Fruit fly (Drosophila melanogaster) whole organism, embryonic: Measurements from ENCODE around the gene AnxB9.

Source experiments
- Adf1 ChIP-seq: fragments of 200-800 bp; sonication (Bioruptor generic); IDR thresholded peaks from 2 replicates; pipeline ENCODE4 v1.3.6; 2022; ENCODE audit warnings: missing biosample characterization, missing genetic modification characterization
- Bgb ChIP-seq: fragments of 200-800 bp; sonication (Bioruptor generic); IDR thresholded peaks from 2 replicates; pipeline ENCODE4 v1.3.6; 2022; ENCODE audit warnings: missing biosample characterization, missing genetic modification characterization; ENCODE audit not compliant: partially characterized antibody
- BtbVII ChIP-seq: fragments of 200-800 bp; sonication (Bioruptor generic); optimal IDR thresholded peaks from 3 replicates; lab custom pipeline; 2017; ENCODE audit warnings: missing biosample characterization, mild to moderate bottlenecking, missing genetic modification characterization
- CG10267 ChIP-seq: fragments of 200-800 bp; sonication (Bioruptor generic); optimal IDR thresholded peaks from 2 replicates; lab custom pipeline; 2018; ENCODE audit warnings: missing biosample characterization, mild to moderate bottlenecking, missing genetic modification characterization, moderate library complexity
- CG10959 ChIP-seq: fragments of 200-800 bp; sonication (Bioruptor generic); IDR thresholded peaks from 2 replicates; pipeline ENCODE4 v1.3.6; 2022; ENCODE audit warnings: missing biosample characterization, missing genetic modification characterization
- CG12071 ChIP-seq: fragments of 200-800 bp; sonication (Bioruptor generic); optimal IDR thresholded peaks from 3 replicates; lab custom pipeline; 2018; ENCODE audit warnings: missing biosample characterization, mild to moderate bottlenecking, missing genetic modification characterization
- CG12299 ChIP-seq: fragments of 200-800 bp; sonication (Bioruptor generic); optimal IDR thresholded peaks from 2 replicates; lab custom pipeline; 2018; ENCODE audit warnings: missing biosample characterization, mild to moderate bottlenecking, missing genetic modification characterization
- CG1233 ChIP-seq: fragments of 200-800 bp; sonication (Bioruptor generic); optimal IDR thresholded peaks from 4 replicates; lab custom pipeline; 2018; ENCODE audit warnings: missing biosample characterization, mild to moderate bottlenecking, missing genetic modification characterization
- CG12942 ChIP-seq: fragments of 200-800 bp; sonication (Bioruptor generic); optimal IDR thresholded peaks from 3 replicates; lab custom pipeline; 2016; ENCODE audit warnings: missing biosample characterization, missing genetic modification characterization
- CG14965 ChIP-seq: fragments of 200-800 bp; sonication (Bioruptor generic); optimal IDR thresholded peaks from 2 replicates; lab custom pipeline; 2016; ENCODE audit warnings: missing biosample characterization, missing genetic modification characterization, borderline replicate concordance
- CG15479 ChIP-seq: fragments of 200-800 bp; sonication (Bioruptor generic); optimal IDR thresholded peaks from 3 replicates; lab custom pipeline; 2019; ENCODE audit warnings: missing biosample characterization, mild to moderate bottlenecking, missing genetic modification characterization, moderate library complexity
- CG16779 ChIP-seq: fragments of 200-800 bp; sonication (Bioruptor generic); IDR thresholded peaks from 2 replicates; pipeline ENCODE4 v1.3.6; 2022; ENCODE audit warnings: missing biosample characterization, missing genetic modification characterization
- CG17802 ChIP-seq: fragments of 200-800 bp; sonication (Bioruptor generic); optimal IDR thresholded peaks from 2 replicates; lab custom pipeline; 2018; ENCODE audit warnings: missing biosample characterization, mild to moderate bottlenecking, missing genetic modification characterization, moderate library complexity
- CG18476 ChIP-seq: fragments of 200-800 bp; sonication (Bioruptor generic); optimal IDR thresholded peaks from 2 replicates; lab custom pipeline; 2016; ENCODE audit warnings: missing biosample characterization, mild to moderate bottlenecking, missing genetic modification characterization
- CG2678 ChIP-seq: fragments of 200-800 bp; sonication (Bioruptor generic); optimal IDR thresholded peaks from 3 replicates; lab custom pipeline; 2019; ENCODE audit warnings: missing biosample characterization, mild to moderate bottlenecking, missing genetic modification characterization, moderate library complexity
- CG3281 ChIP-seq: fragments of 200-800 bp; sonication (Bioruptor generic); optimal IDR thresholded peaks from 3 replicates; lab custom pipeline; 2017; ENCODE audit warnings: missing biosample characterization, mild to moderate bottlenecking, missing genetic modification characterization
- CG3726 ChIP-seq: fragments of 200-800 bp; sonication (Bioruptor generic); IDR thresholded peaks from 3 replicates; pipeline ENCODE4, ENCODE4 v1.3.6; 2022; ENCODE audit warnings: missing biosample characterization, missing genetic modification characterization
- CG42726 ChIP-seq: fragments of 200-800 bp; sonication (Bioruptor generic); IDR thresholded peaks from 2 replicates; pipeline ENCODE4 v1.3.6; 2022; ENCODE audit warnings: missing biosample characterization, missing genetic modification characterization; ENCODE audit not compliant: partially characterized antibody
- CG43689 ChIP-seq: fragments of 200-800 bp; sonication (Bioruptor generic); IDR thresholded peaks from 2 replicates; pipeline ENCODE4 v1.3.6; 2022; ENCODE audit warnings: missing biosample characterization, missing genetic modification characterization
- CG6254 ChIP-seq: fragments of 200-800 bp; sonication (Bioruptor generic); optimal IDR thresholded peaks from 3 replicates; lab custom pipeline; 2017; ENCODE audit warnings: mild to moderate bottlenecking, missing biosample characterization, missing genetic modification reagents, missing genetic modification characterization
- CG6813 ChIP-seq: fragments of 200-800 bp; sonication (Bioruptor generic); optimal IDR thresholded peaks from 2 replicates; lab custom pipeline; 2017; ENCODE audit warnings: missing biosample characterization, missing genetic modification characterization, mild to moderate bottlenecking, moderate library complexity, missing genetic modification reagents
- CG8478 ChIP-seq: fragments of >200 bp; optimal IDR thresholded peaks from 2 replicates; lab custom pipeline; 2018
- CG8944 ChIP-seq: fragments of 200-800 bp; sonication (Bioruptor generic); optimal IDR thresholded peaks from 3 replicates; lab custom pipeline; 2016; ENCODE audit warnings: missing biosample characterization, missing genetic modification characterization
- CG9876 ChIP-seq: fragments of 200-800 bp; sonication (Bioruptor generic); optimal IDR thresholded peaks from 2 replicates; lab custom pipeline; 2016; ENCODE audit warnings: missing biosample characterization, missing genetic modification characterization
- CTCF ChIP-seq: fragments of 200-800 bp; sonication (Bioruptor generic); optimal IDR thresholded peaks from 2 replicates; lab custom pipeline; 2017; ENCODE audit warnings: missing biosample characterization, mild to moderate bottlenecking, missing genetic modification characterization, moderate library complexity
- Camta ChIP-seq: fragments of 200-800 bp; sonication (Bioruptor generic); optimal IDR thresholded peaks from 2 replicates; lab custom pipeline; 2016; ENCODE audit warnings: missing biosample characterization, missing genetic modification characterization
- D19B ChIP-seq: fragments of 200-800 bp; sonication (Bioruptor generic); optimal IDR thresholded peaks from 2 replicates; lab custom pipeline; 2017; ENCODE audit warnings: missing biosample characterization, mild to moderate bottlenecking, missing genetic modification characterization
- Dek ChIP-seq: fragments of 200-800 bp; sonication (Bioruptor generic); optimal IDR thresholded peaks from 3 replicates; lab custom pipeline; 2019; ENCODE audit warnings: missing biosample characterization, mild to moderate bottlenecking, missing genetic modification characterization, moderate library complexity
- Dfd ChIP-seq, 2 experiments: fragments of >200 bp; optimal IDR thresholded peaks; 2 replicates each; lab custom pipeline; 2017; ENCODE audit warnings: missing biosample characterization in 2 of 2, missing genetic modification characterization in 2 of 2
- E2f2 ChIP-seq: fragments of 200-800 bp; sonication (Bioruptor generic); IDR thresholded peaks from 2 replicates; pipeline ENCODE4 v1.3.6; 2022; ENCODE audit warnings: missing biosample characterization, missing genetic modification characterization
- Fer2 ChIP-seq: fragments of 200-800 bp; sonication (Bioruptor generic); optimal IDR thresholded peaks from 2 replicates; lab custom pipeline; 2018; ENCODE audit warnings: missing biosample characterization, mild to moderate bottlenecking, missing genetic modification characterization, moderate library complexity
- Gsc ChIP-seq: fragments of 200-800 bp; sonication (Bioruptor generic); IDR thresholded peaks from 2 replicates; pipeline ENCODE4 v1.3.6; 2022; ENCODE audit warnings: missing biosample characterization, missing genetic modification characterization
- Hr39 ChIP-seq: fragments of >200 bp; optimal IDR thresholded peaks from 2 replicates; lab custom pipeline; 2017
- Nf-YB ChIP-seq: fragments of 200-800 bp; sonication (Bioruptor generic); optimal IDR thresholded peaks from 3 replicates; lab custom pipeline; 2019; ENCODE audit warnings: missing biosample characterization, mild to moderate bottlenecking, missing genetic modification characterization, moderate library complexity
- NfI ChIP-seq: fragments of 200-800 bp; sonication (Bioruptor generic); optimal IDR thresholded peaks from 3 replicates; lab custom pipeline; 2018; ENCODE audit warnings: missing biosample characterization, mild to moderate bottlenecking, missing genetic modification characterization, moderate library complexity
- Pdp1 ChIP-seq, 2 experiments: fragments of 200-800 bp; sonication (Bioruptor generic); optimal IDR thresholded peaks; 3 replicates each; lab custom pipeline; 2016; ENCODE audit warnings: missing biosample characterization in 2 of 2, missing genetic modification characterization in 2 of 2, mild to moderate bottlenecking in 1 of 2, moderate library complexity in 1 of 2
- Side ChIP-seq: fragments of 200-800 bp; sonication (Bioruptor generic); optimal IDR thresholded peaks from 2 replicates; lab custom pipeline; 2016; ENCODE audit warnings: missing biosample characterization, missing genetic modification characterization
- TFAM ChIP-seq: fragments of 200-800 bp; sonication (Bioruptor generic); optimal IDR thresholded peaks from 2 replicates; lab custom pipeline; 2017; ENCODE audit warnings: missing biosample characterization, missing genetic modification characterization, inconsistent platforms
- Xbp1 ChIP-seq: fragments of 200-800 bp; sonication (Bioruptor generic); optimal IDR thresholded peaks from 3 replicates; lab custom pipeline; 2016; ENCODE audit warnings: missing biosample characterization, mild to moderate bottlenecking, missing genetic modification characterization
- corto ChIP-seq: fragments of 200-800 bp; sonication (Bioruptor generic); optimal IDR thresholded peaks from 2 replicates; lab custom pipeline; 2016; ENCODE audit warnings: missing biosample characterization, mild to moderate bottlenecking, missing genetic modification characterization, moderate library complexity
- crol ChIP-seq: fragments of 200-800 bp; sonication (Bioruptor generic); IDR thresholded peaks from 2 replicates; pipeline ENCODE4 v1.3.6; 2022; ENCODE audit warnings: missing biosample characterization, missing genetic modification characterization
- ham ChIP-seq: fragments of 200-800 bp; sonication (Bioruptor generic); IDR thresholded peaks from 2 replicates; pipeline ENCODE4 v1.3.6; 2022; ENCODE audit warnings: missing biosample characterization, missing genetic modification characterization
- hth ChIP-seq: fragments of >200 bp; optimal IDR thresholded peaks from 2 replicates; lab custom pipeline; 2017; ENCODE audit warnings: inconsistent platforms
- inv ChIP-seq: fragments of 200-800 bp; sonication (Bioruptor generic); IDR thresholded peaks from 2 replicates; pipeline ENCODE4 v1.3.6; 2022; ENCODE audit warnings: missing biosample characterization, missing genetic modification characterization; ENCODE audit not compliant: partially characterized antibody
- ken ChIP-seq: fragments of 200-800 bp; sonication (Bioruptor generic); IDR thresholded peaks from 3 replicates; pipeline ENCODE4 v1.3.6; 2022; ENCODE audit warnings: missing biosample characterization, missing genetic modification characterization
- lbe ChIP-seq: fragments of 200-800 bp; sonication (Bioruptor generic); optimal IDR thresholded peaks from 2 replicates; lab custom pipeline; 2016; ENCODE audit warnings: missing biosample characterization, mild to moderate bottlenecking, missing genetic modification characterization
- onecut ChIP-seq: fragments of 200-800 bp; sonication (Bioruptor generic); IDR thresholded peaks from 2 replicates; pipeline ENCODE4 v1.3.6; 2022; ENCODE audit warnings: missing biosample characterization, missing genetic modification characterization
- pb ChIP-seq: fragments of 200-800 bp; sonication (Bioruptor generic); optimal IDR thresholded peaks from 3 replicates; lab custom pipeline; 2016; ENCODE audit warnings: missing biosample characterization, missing genetic modification characterization
- pnt ChIP-seq: fragments of 200-800 bp; sonication (Bioruptor generic); optimal IDR thresholded peaks from 3 replicates; lab custom pipeline; 2016; ENCODE audit warnings: missing biosample characterization, missing genetic modification characterization
- sens-2 ChIP-seq: fragments of 200-800 bp; sonication (Bioruptor generic); IDR thresholded peaks from 2 replicates; pipeline ENCODE4 v1.3.6; 2022; ENCODE audit warnings: missing biosample characterization, missing genetic modification characterization
- seq ChIP-seq: fragments of 200-800 bp; sonication (Bioruptor generic); IDR thresholded peaks from 2 replicates; pipeline ENCODE4 v1.3.6; 2022; ENCODE audit warnings: missing biosample characterization, missing genetic modification characterization
- shn ChIP-seq: fragments of 200-800 bp; sonication (Bioruptor generic); optimal IDR thresholded peaks from 3 replicates; lab custom pipeline; 2016; ENCODE audit warnings: missing biosample characterization, missing genetic modification characterization
- stc ChIP-seq: fragments of 200-800 bp; sonication (Bioruptor generic); IDR thresholded peaks from 2 replicates; pipeline ENCODE4 v1.3.6; 2022; ENCODE audit warnings: missing biosample characterization, missing genetic modification characterization

The AnxB9 gene

dm6 chr3R:21118784-21119183, 53.7 kb downstream of the AnxB9 start, which contains the start of gene Bdbt (continued):
- TF ChIP-seq CG6813 (GFP tag; lab: Kevin White, UChicago) (no peak), Dfd (GFP tag; optimal IDR thresholded peaks at IDR 0.05; lab: Kevin White, UChicago) (peak in 1 of 2 experiments; percentile 17), CG9876 (GFP tag; lab: Kevin White, UChicago) (no peak), BtbVII (GFP tag; lab: Kevin White, UChicago) (no peak), CG6254 (no peak), inv (GFP tag; lab: Robert Waterston, UW) (peak; percentile 77), Xbp1 (GFP tag; lab: Kevin White, UChicago) (peak; percentile 53), Gsc (GFP tag; lab: Robert Waterston, UW) (no peak), CG10267 (peak; percentile 7), CG14965 (no peak), CG3726 (GFP tag; lab: Robert Waterston, UW) (no peak), CG12299 (tag; lab: Kevin White, UChicago) (no peak), Side (GFP tag; lab: Kevin White, UChicago) (peak; percentile 10), CG43689 (GFP tag; lab: Robert Waterston, UW) (no peak), pnt (GFP tag; lab: Kevin White, UChicago) (no peak), Nf-YB (no peak), NfI (GFP tag; lab: Kevin White, UChicago) (peak; percentile 10), Bgb (GFP tag; lab: Robert Waterston, UW) (peak; percentile 93), CG1233 (GFP tag; lab: Kevin White, UChicago) (peak; percentile 21), seq (no peak), CG42726 (0 out of 2 replicates have a peak, but pooled peaks have one; percentile 24), lbe (no peak), CG2678 (no peak), CG15479 (GFP tag; lab: Kevin White, UChicago) (no peak), CG8478 (lab: Kevin White, UChicago) (no peak), CG12071 (no peak), CG18476 (GFP tag; lab: Kevin White, UChicago) (no peak), CG16779 (no peak), CG12942 (no peak), Camta (GFP tag; lab: Kevin White, UChicago) (no peak), ken (GFP tag; lab: Robert Waterston, UW) (no peak), CG8944 (GFP tag; lab: Kevin White, UChicago) (peak; percentile 6), crol (no peak), CG10959 (GFP tag; lab: Robert Waterston, UW) (no peak), CG17802 (tag; lab: Kevin White, UChicago) (no peak), TFAM (GFP tag; lab: Kevin White, UChicago) (no peak), stc (no peak), CG3281 (GFP tag; lab: Kevin White, UChicago) (no peak), onecut (GFP tag; lab: Robert Waterston, UW) (no peak), Fer2 (tag; lab: Kevin White, UChicago) (no peak), corto (GFP tag; lab: Kevin White, UChicago) (no peak), Pdp1 (GFP tag; optimal IDR thresholded peaks at IDR 0.05; lab: Kevin White, UChicago) (peak; percentile 13 to 94), sens-2 (no peak), Dek (tag; lab: Kevin White, UChicago) (no peak), Hr39 (no peak), CTCF (GFP tag; lab: Kevin White, UChicago) (no peak), ham (no peak), shn (GFP tag; lab: Kevin White, UChicago) (no peak), pb (GFP tag; lab: Kevin White, UChicago) (no peak), D19B (GFP tag; lab: Kevin White, UChicago) (peak; percentile 94), Adf1 (GFP tag; lab: Robert Waterston, UW) (no peak), hth (lab: Kevin White, UChicago) (no peak), E2f2 (GFP tag; lab: Robert Waterston, UW) (peak; percentile 40)
